Fruit fly (Drosophila melanogaster): ENCODE data around the gene caps.

DNA sequence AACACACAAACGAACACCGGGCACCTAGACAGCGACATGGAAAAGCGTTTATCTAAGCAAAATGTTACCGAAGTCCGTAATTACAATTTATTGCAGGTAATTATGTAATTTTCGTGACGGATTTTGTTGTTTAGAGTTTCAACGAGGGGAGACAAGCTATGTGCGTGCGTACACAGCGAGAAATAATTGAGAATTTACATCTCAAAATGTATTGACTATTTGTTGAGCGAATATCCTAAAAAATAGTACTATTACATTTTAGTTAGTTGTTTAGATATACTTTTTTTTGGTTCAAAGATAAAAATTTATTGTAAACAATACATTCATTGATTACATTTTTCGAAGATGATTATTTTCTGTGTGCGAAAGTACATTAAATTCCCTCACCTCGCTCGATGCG lies 33.8 kb downstream of the caps start:
- TF ChIP-seq Sox14 (GFP tag; optimal IDR thresholded peaks at IDR 0.05) = no peak
- no peak for TF ChIP-seq Sox15 (GFP tag; optimal IDR thresholded peaks at IDR 0.05)
- no peak for TF ChIP-seq Gug (GFP tag; IDR thresholded peaks at IDR 0.05)
- TF ChIP-seq Sox102F (GFP tag; optimal IDR thresholded peaks at IDR 0.05) = no peak
- no peak for TF ChIP-seq fd85E (GFP tag; optimal IDR thresholded peaks at IDR 0.05)
- TF ChIP-seq dsx (GFP tag; optimal IDR thresholded peaks at IDR 0.05; ENCODE audit: poor library complexity, severe bottlenecking) = no peak
